Fruit fly (Drosophila melanogaster) whole organism, prepupa: ENCODE data around the gene CG6013.

Experiments
- Blimp-1 ChIP-seq: fragments of 200-800 bp; sonication (Bioruptor generic); optimal IDR thresholded peaks from 3 replicates; lab custom pipeline; 2017; ENCODE audit warnings: missing biosample characterization, missing genetic modification characterization, mild to moderate bottlenecking, moderate library complexity, missing genetic modification reagents
- CG10631 ChIP-seq: fragments of 200-800 bp; sonication (Bioruptor generic); optimal IDR thresholded peaks from 2 replicates; lab custom pipeline; 2016; ENCODE audit warnings: missing biosample characterization, missing genetic modification characterization
- CG11294 ChIP-seq: fragments of 200-800 bp; sonication (Bioruptor generic); IDR thresholded peaks from 2 replicates; pipeline ENCODE4 v1.3.6; 2022; ENCODE audit warnings: missing biosample characterization, missing genetic modification characterization
- CG11762 ChIP-seq: fragments of 200-800 bp; sonication (Bioruptor generic); optimal IDR thresholded peaks from 3 replicates; lab custom pipeline; 2016; ENCODE audit warnings: missing biosample characterization, missing genetic modification characterization; ENCODE audit not compliant: insufficient read depth
- CG11902 ChIP-seq: fragments of 200-800 bp; sonication (Bioruptor generic); optimal IDR thresholded peaks from 3 replicates; lab custom pipeline; 2016; ENCODE audit warnings: missing biosample characterization, missing genetic modification characterization
- CG15336 ChIP-seq: fragments of 200-800 bp; sonication (Bioruptor generic); IDR thresholded peaks from 2 replicates; pipeline ENCODE4 v1.3.6; 2022; ENCODE audit warnings: missing biosample characterization, missing genetic modification characterization
- CG16779 ChIP-seq: fragments of 200-800 bp; sonication (Bioruptor generic); optimal IDR thresholded peaks from 3 replicates; lab custom pipeline; 2017; ENCODE audit warnings: missing biosample characterization, mild to moderate bottlenecking, missing genetic modification characterization
- CG3032 ChIP-seq: fragments of 200-800 bp; optimal IDR thresholded peaks from 2 replicates; lab custom pipeline; 2019; ENCODE audit warnings: missing biosample characterization, mild to moderate bottlenecking, missing genetic modification characterization, moderate library complexity
- CG32006 ChIP-seq: fragments of 200-800 bp; sonication (Bioruptor generic); optimal IDR thresholded peaks from 3 replicates; lab custom pipeline; 2017; ENCODE audit warnings: missing biosample characterization, mild to moderate bottlenecking, missing genetic modification characterization
- CG34406 ChIP-seq: fragments of 200-800 bp; sonication (Bioruptor generic); optimal IDR thresholded peaks from 3 replicates; lab custom pipeline; 2016; ENCODE audit warnings: missing biosample characterization, missing genetic modification characterization
- CG4318 ChIP-seq: fragments of 200-800 bp; sonication (Bioruptor generic); optimal IDR thresholded peaks from 3 replicates; lab custom pipeline; 2017; ENCODE audit warnings: missing biosample characterization, mild to moderate bottlenecking, missing genetic modification characterization
- CG6163 ChIP-seq: fragments of 200-800 bp; sonication (Bioruptor generic); IDR thresholded peaks from 3 replicates; pipeline ENCODE4 v1.3.6; 2022; ENCODE audit warnings: missing biosample characterization, missing genetic modification characterization
- CG6276 ChIP-seq: fragments of 200-800 bp; sonication (Bioruptor generic); optimal IDR thresholded peaks from 2 replicates; lab custom pipeline; 2017; ENCODE audit warnings: missing biosample characterization, mild to moderate bottlenecking, missing genetic modification characterization
- CG6792 ChIP-seq: fragments of 200-800 bp; sonication (Bioruptor generic); optimal IDR thresholded peaks from 3 replicates; lab custom pipeline; 2016; ENCODE audit warnings: missing biosample characterization, missing genetic modification characterization
- CG6808 ChIP-seq: fragments of 200-800 bp; sonication (Bioruptor generic); optimal IDR thresholded peaks from 3 replicates; lab custom pipeline; 2017; ENCODE audit warnings: missing biosample characterization, missing genetic modification characterization, mild to moderate bottlenecking, moderate library complexity, missing genetic modification reagents
- CG7368 ChIP-seq: fragments of 200-800 bp; sonication (Bioruptor generic); optimal IDR thresholded peaks from 3 replicates; lab custom pipeline; 2016; ENCODE audit warnings: missing biosample characterization, missing genetic modification characterization
- CG8119 ChIP-seq: fragments of 200-800 bp; sonication (Bioruptor generic); IDR thresholded peaks from 3 replicates; pipeline ENCODE4 v1.3.6; 2022; ENCODE audit warnings: missing biosample characterization, missing genetic modification characterization
- CG8319 ChIP-seq: fragments of 200-800 bp; sonication (Bioruptor generic); optimal IDR thresholded peaks from 3 replicates; lab custom pipeline; 2016; ENCODE audit warnings: missing biosample characterization, missing genetic modification characterization
- CG8632 ChIP-seq: fragments of 200-800 bp; sonication (Bioruptor generic); optimal IDR thresholded peaks from 3 replicates; lab custom pipeline; 2016; ENCODE audit warnings: missing biosample characterization, missing genetic modification characterization
- CG9139 ChIP-seq: fragments of 200-800 bp; sonication (Bioruptor generic); optimal IDR thresholded peaks from 3 replicates; lab custom pipeline; 2017; ENCODE audit warnings: missing biosample characterization, mild to moderate bottlenecking, missing genetic modification characterization
- Eip75B ChIP-seq: fragments of 200-800 bp; sonication (Bioruptor generic); optimal IDR thresholded peaks from 3 replicates; lab custom pipeline; 2016; ENCODE audit warnings: missing biosample characterization, missing genetic modification characterization
- Eip78C ChIP-seq: fragments of 200-800 bp; sonication (Bioruptor generic); peaks from one replicate; lab custom pipeline; 2016; ENCODE audit warnings: missing biosample characterization, missing genetic modification characterization
- Eip93F ChIP-seq: fragments of 200-800 bp; sonication (Bioruptor generic); optimal IDR thresholded peaks from 2 replicates; lab custom pipeline; 2016; ENCODE audit warnings: missing biosample characterization, mild to moderate bottlenecking, missing genetic modification characterization
- Ets21C ChIP-seq: fragments of 200-800 bp; sonication (Bioruptor generic); optimal IDR thresholded peaks from 3 replicates; lab custom pipeline; 2016; ENCODE audit warnings: missing biosample characterization, missing genetic modification characterization
- Ets96B ChIP-seq: fragments of 200-800 bp; optimal IDR thresholded peaks from 2 replicates; lab custom pipeline; 2019; ENCODE audit warnings: missing biosample characterization, mild to moderate bottlenecking, missing genetic modification characterization, moderate library complexity
- Gug ChIP-seq: fragments of 200-800 bp; sonication (Bioruptor generic); IDR thresholded peaks from 2 replicates; pipeline ENCODE4 v1.3.6; 2022; ENCODE audit warnings: missing biosample characterization, missing genetic modification characterization
- Hr38 ChIP-seq: sonication (Bioruptor generic); optimal IDR thresholded peaks from 2 replicates; lab custom pipeline; 2016; ENCODE audit warnings: missing biosample characterization, missing genetic modification characterization
- Hr39 ChIP-seq: fragments of 200-800 bp; sonication (Bioruptor generic); optimal IDR thresholded peaks from 2 replicates; lab custom pipeline; 2016; ENCODE audit warnings: missing biosample characterization, missing genetic modification characterization
- Hr4 ChIP-seq: fragments of 200-800 bp; sonication (Bioruptor generic); optimal IDR thresholded peaks from 3 replicates; lab custom pipeline; 2016; ENCODE audit warnings: missing biosample characterization, missing genetic modification characterization
- Met ChIP-seq: fragments of 200-800 bp; sonication (Bioruptor generic); optimal IDR thresholded peaks from 3 replicates; lab custom pipeline; 2016; ENCODE audit warnings: missing biosample characterization, missing genetic modification characterization
- OdsH ChIP-seq: fragments of 200-800 bp; sonication (Bioruptor generic); optimal IDR thresholded peaks from 3 replicates; lab custom pipeline; 2016; ENCODE audit warnings: missing biosample characterization, missing genetic modification characterization
- Smox ChIP-seq: fragments of 200-800 bp; sonication (Bioruptor generic); optimal IDR thresholded peaks from 3 replicates; lab custom pipeline; 2016; ENCODE audit warnings: missing biosample characterization, missing genetic modification characterization
- Sox14 ChIP-seq: fragments of 200-800 bp; sonication (Bioruptor generic); optimal IDR thresholded peaks from 3 replicates; lab custom pipeline; 2016; ENCODE audit warnings: missing biosample characterization, missing genetic modification characterization
- Sox15 ChIP-seq: fragments of 200-800 bp; sonication (Bioruptor generic); optimal IDR thresholded peaks from 3 replicates; lab custom pipeline; 2016; ENCODE audit warnings: missing biosample characterization, missing genetic modification characterization
- achi ChIP-seq: fragments of 200-800 bp; sonication (Bioruptor generic); optimal IDR thresholded peaks from 3 replicates; lab custom pipeline; 2016; ENCODE audit warnings: missing biosample characterization, missing genetic modification characterization
- acj6 ChIP-seq: fragments of 200-800 bp; sonication (Bioruptor generic); optimal IDR thresholded peaks from 3 replicates; lab custom pipeline; 2016; ENCODE audit warnings: missing biosample characterization, missing genetic modification characterization
- dac ChIP-seq: fragments of 200-800 bp; sonication (Bioruptor generic); optimal IDR thresholded peaks from 2 replicates; lab custom pipeline; 2017; ENCODE audit warnings: missing biosample characterization, mild to moderate bottlenecking, missing genetic modification characterization
- dsx ChIP-seq: fragments of 200-800 bp; optimal IDR thresholded peaks from 3 replicates; lab custom pipeline; 2019; ENCODE audit warnings: missing biosample characterization, mild to moderate bottlenecking, missing genetic modification characterization, moderate library complexity; ENCODE audit not compliant: poor library complexity, severe bottlenecking
- esn ChIP-seq: fragments of 200-800 bp; sonication (Bioruptor generic); optimal IDR thresholded peaks from 2 replicates; lab custom pipeline; 2016; ENCODE audit warnings: missing biosample characterization, mild to moderate bottlenecking, missing genetic modification characterization, moderate library complexity
- fd59A ChIP-seq: fragments of 200-800 bp; sonication (Bioruptor generic); optimal IDR thresholded peaks from 2 replicates; lab custom pipeline; 2017; ENCODE audit warnings: missing biosample characterization, mild to moderate bottlenecking, missing genetic modification characterization, missing genetic modification reagents
- fd85E ChIP-seq: fragments of 200-800 bp; sonication (Bioruptor generic); optimal IDR thresholded peaks from 3 replicates; lab custom pipeline; 2016; ENCODE audit warnings: missing biosample characterization, missing genetic modification characterization
- fkh ChIP-seq: fragments of 200-800 bp; sonication (Bioruptor generic); optimal IDR thresholded peaks from 3 replicates; lab custom pipeline; 2017; ENCODE audit warnings: missing biosample characterization, mild to moderate bottlenecking, missing genetic modification characterization, moderate library complexity
- net ChIP-seq: fragments of 200-800 bp; sonication (Bioruptor generic); optimal IDR thresholded peaks from 3 replicates; lab custom pipeline; 2016; ENCODE audit warnings: missing biosample characterization, missing genetic modification characterization
- pdm3 ChIP-seq: fragments of 200-800 bp; sonication (Bioruptor generic); optimal IDR thresholded peaks from 3 replicates; lab custom pipeline; 2016; ENCODE audit warnings: missing biosample characterization, missing genetic modification characterization
- salr ChIP-seq, 2 experiments: fragments of 200-800 bp; sonication (Bioruptor generic); optimal IDR thresholded peaks; 3 replicates each; lab custom pipeline; 2016 to 2018; ENCODE audit warnings: missing biosample characterization in 2 of 2, missing genetic modification characterization in 2 of 2, mild to moderate bottlenecking in 1 of 2
- spab ChIP-seq: fragments of 200-800 bp; sonication (Bioruptor generic); optimal IDR thresholded peaks from 2 replicates; lab custom pipeline; 2017; ENCODE audit warnings: missing biosample characterization, mild to moderate bottlenecking, missing genetic modification characterization, missing genetic modification reagents
- ss ChIP-seq, 2 experiments: fragments of 200-800 bp; sonication (Bioruptor generic); optimal IDR thresholded peaks; 2 replicates in 1 of 2; 3 replicates in 1 of 2; lab custom pipeline; 2017 to 2018; ENCODE audit warnings: mild to moderate bottlenecking in 2 of 2, missing biosample characterization in 2 of 2, missing genetic modification characterization in 2 of 2, moderate library complexity in 1 of 2
- vri ChIP-seq: fragments of 200-800 bp; sonication (Bioruptor generic); optimal IDR thresholded peaks from 3 replicates; lab custom pipeline; 2016; ENCODE audit warnings: missing biosample characterization, mild to moderate bottlenecking, missing genetic modification characterization

Gene CG6013

dm6 chr3R:19031210-19031609 lies at the start of gene CG6013, which contains the start of gene Prp18:
Gene CG6013 (plus strand): TSS chr3R:19031503.
Gene Prp18 (minus strand): TSS chr3R:19031271.
- TF ChIP-seq CG6163 (GFP tag; lab: Robert Waterston, UW) (no peak), acj6 (GFP tag; lab: Kevin White, UChicago) (peak; percentile 29), dsx (GFP tag; lab: Kevin White, UChicago) (peak; percentile 70), CG7368 (GFP tag; lab: Kevin White, UChicago) (no peak), CG3032 (tag; lab: Kevin White, UChicago) (peak; percentile 74), pdm3 (GFP tag; lab: Kevin White, UChicago) (no peak), CG10631 (GFP tag; lab: Kevin White, UChicago) (peak; percentile 45), CG6808 (GFP tag; lab: Kevin White, UChicago) (no peak), CG9139 (GFP tag; lab: Kevin White, UChicago) (no peak), Eip78C (peak; percentile 34), spab (GFP tag; lab: Kevin White, UChicago) (no peak), CG15336 (GFP tag; lab: Robert Waterston, UW) (0 out of 2 replicates have a peak, but pooled peaks have one; percentile 25), Smox (GFP tag; lab: Kevin White, UChicago) (no peak), esn (peak; percentile 47), CG8119 (GFP tag; lab: Robert Waterston, UW) (no peak), CG8632 (GFP tag; lab: Kevin White, UChicago) (peak; percentile 30), net (GFP tag; lab: Kevin White, UChicago) (no peak), Ets96B (tag; lab: Kevin White, UChicago) (peak; percentile 36), Ets21C (GFP tag; lab: Kevin White, UChicago) (no peak), Sox15 (GFP tag; lab: Kevin White, UChicago) (no peak), CG8319 (GFP tag; lab: Kevin White, UChicago) (no peak), Hr38 (no peak), OdsH (GFP tag; lab: Kevin White, UChicago) (peak; percentile 39), Eip75B (GFP tag; lab: Kevin White, UChicago) (no peak), Blimp-1 (no peak), CG32006 (GFP tag; lab: Kevin White, UChicago) (peak; percentile 47), fd59A (GFP tag; lab: Kevin White, UChicago) (no peak), Gug (peak; percentile 23; the same call in 1 of the 2 replicates), CG11762 (GFP tag; lab: Kevin White, UChicago) (no peak), Met (GFP tag; lab: Kevin White, UChicago) (no peak), CG11902 (GFP tag; lab: Kevin White, UChicago) (no peak), CG34406 (GFP tag; lab: Kevin White, UChicago) (peak; percentile 43), Hr39 (GFP tag; lab: Kevin White, UChicago) (no peak), vri (GFP tag; lab: Kevin White, UChicago) (no peak), fkh (GFP tag; lab: Kevin White, UChicago) (peak; percentile 98), ss (GFP tag; optimal IDR thresholded peaks at IDR 0.05; lab: Kevin White, UChicago) (peak in 1 of 2 experiments; percentile 13), salr (GFP tag; optimal IDR thresholded peaks at IDR 0.05; lab: Kevin White, UChicago) (no peak), Eip93F (GFP tag; lab: Kevin White, UChicago) (no peak), fd85E (no peak), Sox14 (GFP tag; lab: Kevin White, UChicago) (peak; percentile 12), CG6792 (GFP tag; lab: Kevin White, UChicago) (peak; percentile 8), CG16779 (tag; lab: Kevin White, UChicago) (no peak), CG4318 (GFP tag; lab: Kevin White, UChicago) (no peak), dac (GFP tag; lab: Kevin White, UChicago) (no peak), CG6276 (GFP tag; lab: Kevin White, UChicago) (no peak), achi (GFP tag; lab: Kevin White, UChicago) (no peak), Hr4 (GFP tag; lab: Kevin White, UChicago) (peak; percentile 1), CG11294 (GFP tag; lab: Robert Waterston, UW) (no peak)
- TF ChIP-seq, all 60 proteins: peak for 18
